Fruit fly (Drosophila melanogaster): ENCODE data around the gene MED20.

Gene MED20

dm6 chr2L:8083427-8084295 lies 11.0 kb upstream of the MED20 start (continued):
- TF ChIP-seq CG7372 (GFP tag; IDR thresholded peaks at IDR 0.05) (no peak), CG8359 (GFP tag; optimal IDR thresholded peaks at IDR 0.05; ENCODE audit: borderline replicate concordance) (no peak), Adf1 (GFP tag; IDR thresholded peaks at IDR 0.05) (peak; percentile 48; the same call in 1 of the 2 replicates), Dfd (GFP tag; optimal IDR thresholded peaks at IDR 0.05) (no peak), D (optimal IDR thresholded peaks at IDR 0.05) (no peak), D (GFP tag; optimal IDR thresholded peaks at IDR 0.05) (no peak), CG13624 (GFP tag; optimal IDR thresholded peaks at IDR 0.05) (no peak), bbx (GFP tag; IDR thresholded peaks at IDR 0.05; ENCODE audit: partially characterized antibody) (no peak; the same call in 1 of the 2 replicates), Dref (GFP tag; IDR thresholded peaks at IDR 0.05) (no peak), TFAM (GFP tag; optimal IDR thresholded peaks at IDR 0.05) (no peak), dmrt11E (tag; optimal IDR thresholded peaks at IDR 0.05) (no peak), yki (optimal IDR thresholded peaks at IDR 0.05) (peak; percentile 38), Trl (optimal IDR thresholded peaks at IDR 0.05) (peak; percentile 81 to 93), Trl (GFP tag; optimal IDR thresholded peaks at IDR 0.05) (peak; percentile 29), bsh (GFP tag; optimal IDR thresholded peaks at IDR 0.05) (no peak), pho (GFP tag; optimal IDR thresholded peaks at IDR 0.05) (no peak), Bdp1 (GFP tag; optimal IDR thresholded peaks at IDR 0.05) (no peak), pros (GFP tag; optimal IDR thresholded peaks at IDR 0.05) (no peak), CG2712 (tag; optimal IDR thresholded peaks at IDR 0.05) (no peak), Doc3 (GFP tag; IDR thresholded peaks at IDR 0.05; ENCODE audit: partially characterized antibody) (no peak), CG6254 (GFP tag; optimal IDR thresholded peaks at IDR 0.05) (no peak), CG3995 (GFP tag; optimal IDR thresholded peaks at IDR 0.05) (no peak), gt (GFP tag; IDR thresholded peaks at IDR 0.05) (no peak), ftz-f1 (GFP tag; optimal IDR thresholded peaks at IDR 0.05) (peak; percentile 93), Aef1 (GFP tag; IDR thresholded peaks at IDR 0.05) (no peak), CG30020 (tag; optimal IDR thresholded peaks at IDR 0.05) (no peak), Meics (GFP tag; optimal IDR thresholded peaks at IDR 0.05) (peak; percentile 22), CG1832 (GFP tag; optimal IDR thresholded peaks at IDR 0.05) (peak; percentile 76), Atf3 (GFP tag; optimal IDR thresholded peaks at IDR 0.05) (peak; percentile 4), cg (GFP tag; optimal IDR thresholded peaks at IDR 0.05) (peak; percentile 100), ci (GFP tag; IDR thresholded peaks at IDR 0.05) (peak; percentile 57; the same call in 2 of the 3 replicates), Sox100B (GFP tag; optimal IDR thresholded peaks at IDR 0.05) (no peak), MTF-1 (GFP tag; optimal IDR thresholded peaks at IDR 0.05; ENCODE audit: borderline replicate concordance) (peak; percentile 9), zfh2 (GFP tag; optimal IDR thresholded peaks at IDR 0.05) (no peak), Taf1 (GFP tag; IDR thresholded peaks at IDR 0.05) (no peak), Ada2b (GFP tag; IDR thresholded peaks at IDR 0.05) (no peak), CG13775 (GFP tag; optimal IDR thresholded peaks at IDR 0.05) (no peak), CG2199 (GFP tag; IDR thresholded peaks at IDR 0.05) (peak; percentile 71; the same call in 1 of the 3 replicates), CG2202 (tag; optimal IDR thresholded peaks at IDR 0.05) (no peak), CG12071 (GFP tag; optimal IDR thresholded peaks at IDR 0.05) (peak; percentile 11), CG17328 (GFP tag; IDR thresholded peaks at IDR 0.05) (no peak), gro (GFP tag; optimal IDR thresholded peaks at IDR 0.05) (no peak), CG18262 (tag; optimal IDR thresholded peaks at IDR 0.05) (no peak), gcm2 (GFP tag; optimal IDR thresholded peaks at IDR 0.05) (no peak), CG16863 (GFP tag; optimal IDR thresholded peaks at IDR 0.05) (no peak), Fer1 (GFP tag; optimal IDR thresholded peaks at IDR 0.05) (peak; percentile 16), CG1233 (GFP tag; optimal IDR thresholded peaks at IDR 0.05) (no peak), Nf-YC (tag; optimal IDR thresholded peaks at IDR 0.05) (no peak), tgo (GFP tag; IDR thresholded peaks at IDR 0.05) (no peak), CG31388 (GFP tag; optimal IDR thresholded peaks at IDR 0.05) (no peak)

Data from whole organism, embryonic.